Fruit fly (Drosophila melanogaster): Measurements from ENCODE around the gene CG4332.

DNA sequence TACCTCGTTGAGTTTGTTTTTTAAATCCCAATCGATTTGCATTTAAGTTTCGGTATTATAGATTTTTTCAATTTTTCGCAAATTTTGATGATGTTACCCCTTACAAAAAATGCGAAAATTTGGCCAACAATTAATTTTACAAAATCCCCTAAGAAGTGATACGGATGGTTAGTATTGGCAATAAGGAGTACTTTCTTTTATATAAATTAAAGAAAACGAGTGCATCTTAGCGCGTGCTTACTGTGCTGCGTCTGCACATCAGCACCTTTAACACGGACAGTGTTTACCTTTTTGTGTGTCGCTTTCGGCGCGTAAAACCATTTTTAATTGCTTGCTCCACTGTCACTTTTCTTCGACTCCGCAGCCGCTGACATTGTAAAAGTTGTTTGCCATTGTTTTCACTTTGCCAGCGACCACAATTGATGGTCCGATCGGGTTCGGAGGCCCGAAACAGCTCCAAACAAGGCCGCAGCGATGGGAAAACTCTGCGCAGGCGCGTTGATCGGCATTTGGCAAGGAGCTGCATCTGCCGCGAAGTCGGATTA is 40.9 kb upstream of the CG4332 start:
- TF ChIP-seq Ets21C (GFP tag; optimal IDR thresholded peaks at IDR 0.05) (no peak), OdsH (GFP tag; optimal IDR thresholded peaks at IDR 0.05) (no peak), CG8632 (GFP tag; optimal IDR thresholded peaks at IDR 0.05) (no peak), fd85E (GFP tag; optimal IDR thresholded peaks at IDR 0.05) (no peak), lz (GFP tag; optimal IDR thresholded peaks at IDR 0.05) (no peak), CG1621 (tag; optimal IDR thresholded peaks at IDR 0.05) (no peak), CG11902 (GFP tag; optimal IDR thresholded peaks at IDR 0.05) (no peak), achi (GFP tag; optimal IDR thresholded peaks at IDR 0.05) (no peak), CG10669 (GFP tag; optimal IDR thresholded peaks at IDR 0.05) (no peak)

Data from whole organism, prepupa.